Worm (Caenorhabditis elegans) whole organism, midembryonic: ENCODE data around the gene srh-195.

ENCODE experiments used
- cog-1 ChIP-seq: sonication (generic microtip); optimal IDR thresholded peaks from 2 replicates; lab custom pipeline; 2016; ENCODE audit warnings: missing genetic modification characterization, missing compliant biosample characterization
- klf-2 ChIP-seq: fragments of 200-800 bp; sonication (Bioruptor generic); conservative IDR thresholded peaks from 2 replicates; pipeline ENCODE4 v1.3.6; 2022; ENCODE audit warnings: missing genetic modification reagents, missing genetic modification characterization, missing compliant biosample characterization
- tab-1 ChIP-seq: fragments of 200-800 bp; sonication (Bioruptor generic); IDR thresholded peaks from 2 replicates; pipeline ENCODE4 v1.3.6; 2022; ENCODE audit warnings: missing genetic modification characterization, missing compliant biosample characterization
- ztf-23 ChIP-seq: fragments of 200-800 bp; sonication (Bioruptor generic); IDR thresholded peaks from 2 replicates; pipeline ENCODE4 v1.3.6; 2022; ENCODE audit warnings: missing genetic modification reagents, missing genetic modification characterization, missing compliant biosample characterization
- ztf-29 ChIP-seq: fragments of 200-800 bp; sonication (Bioruptor generic); IDR thresholded peaks from 2 replicates; pipeline ENCODE4 v1.3.6; 2022; ENCODE audit warnings: missing genetic modification reagents, missing genetic modification characterization, missing compliant biosample characterization

DNA sequence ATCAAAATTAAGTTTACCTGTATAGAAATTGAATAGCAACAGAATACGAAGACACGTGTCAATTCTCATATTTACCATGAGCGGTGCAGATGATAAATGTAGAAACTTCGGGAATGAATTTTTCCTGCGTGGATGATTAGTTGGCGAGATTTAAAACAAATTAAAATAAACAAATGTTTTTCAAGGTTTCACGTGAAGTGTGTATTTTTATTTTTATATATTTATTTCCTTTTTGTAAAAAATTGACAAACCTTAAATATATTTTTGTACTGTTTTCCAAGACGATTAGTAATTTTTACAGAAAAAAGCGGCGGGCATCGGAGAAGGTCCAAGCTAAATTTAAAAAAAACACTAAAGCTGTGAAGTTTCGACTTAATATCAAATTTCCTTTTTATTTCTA lies 41.2 kb downstream of the srh-195 start, which contains the start of gene F07E5.8:
- no peak for TF ChIP-seq cog-1
- TF ChIP-seq ztf-29 (GFP tag; lab: Robert Waterston, UW) = no peak
- TF ChIP-seq klf-2 (GFP tag; lab: Robert Waterston, UW) = no peak
- TF ChIP-seq tab-1 (GFP tag; lab: Robert Waterston, UW) = no peak
- TF ChIP-seq ztf-23 = no peak
